Worm (Caenorhabditis elegans) whole organism, young adult: Measurements from ENCODE around the gene ztf-9.

ENCODE experiments used
- K12H6.12 ChIP-seq: fragments of 200-800 bp; sonication (Bioruptor generic); optimal IDR thresholded peaks from 2 replicates; lab custom pipeline; 2018; ENCODE audit warnings: mild to moderate bottlenecking, missing genetic modification characterization, missing compliant biosample characterization
- atf-7 ChIP-seq: sonication (generic microtip); optimal IDR thresholded peaks from 2 replicates; lab custom pipeline; 2017; ENCODE audit warnings: mild to moderate bottlenecking, missing genetic modification characterization, missing compliant biosample characterization
- hrde-1 ChIP-seq: sonication (generic microtip); optimal IDR thresholded peaks from 2 replicates; lab custom pipeline; 2016; ENCODE audit warnings: missing genetic modification characterization, mild to moderate bottlenecking, missing compliant biosample characterization, moderate library complexity, missing genotype, missing genetic modification reagents, borderline replicate concordance
- lag-1 ChIP-seq: fragments of 200-800 bp; sonication (Bioruptor generic); IDR thresholded peaks from 2 replicates; pipeline ENCODE4 v1.3.6; 2022; ENCODE audit warnings: missing genetic modification reagents, missing genetic modification characterization, missing compliant biosample characterization
- lin-40 ChIP-seq: sonication (generic microtip); optimal IDR thresholded peaks from 2 replicates; lab custom pipeline; 2016; ENCODE audit warnings: missing genetic modification characterization, mild to moderate bottlenecking, missing compliant biosample characterization, missing genotype, missing genetic modification reagents
- madf-8 ChIP-seq: fragments of 200-800 bp; sonication (Bioruptor generic); conservative IDR thresholded peaks from 2 replicates; pipeline ENCODE4 v1.3.6; 2022; ENCODE audit warnings: missing genetic modification reagents, missing genetic modification characterization, missing compliant biosample characterization
- sdz-38 ChIP-seq: sonication (generic microtip); optimal IDR thresholded peaks from 2 replicates; lab custom pipeline; 2016; ENCODE audit warnings: missing genotype, missing genetic modification characterization, missing compliant biosample characterization
- snpc-4 ChIP-seq, 5 experiments: fragments of 150-350 bp in 1 of 5; sonication (generic microtip) in 4 of 5; optimal IDR thresholded peaks; 2 replicates each; lab custom pipeline; 2014 to 2018; ENCODE audit warnings: missing genetic modification characterization in 5 of 5, missing biosample characterization in 3 of 5, antibody characterized with exemption in 2 of 5, mild to moderate bottlenecking in 2 of 5, missing compliant biosample characterization in 2 of 5, missing genotype in 2 of 5, moderate library complexity in 2 of 5, missing genetic modification reagents in 1 of 5
- zim-3 ChIP-seq: sonication (generic microtip); optimal IDR thresholded peaks from 2 replicates; lab custom pipeline; 2017; ENCODE audit warnings: mild to moderate bottlenecking, missing genetic modification characterization, moderate library complexity, missing compliant biosample characterization

DNA sequence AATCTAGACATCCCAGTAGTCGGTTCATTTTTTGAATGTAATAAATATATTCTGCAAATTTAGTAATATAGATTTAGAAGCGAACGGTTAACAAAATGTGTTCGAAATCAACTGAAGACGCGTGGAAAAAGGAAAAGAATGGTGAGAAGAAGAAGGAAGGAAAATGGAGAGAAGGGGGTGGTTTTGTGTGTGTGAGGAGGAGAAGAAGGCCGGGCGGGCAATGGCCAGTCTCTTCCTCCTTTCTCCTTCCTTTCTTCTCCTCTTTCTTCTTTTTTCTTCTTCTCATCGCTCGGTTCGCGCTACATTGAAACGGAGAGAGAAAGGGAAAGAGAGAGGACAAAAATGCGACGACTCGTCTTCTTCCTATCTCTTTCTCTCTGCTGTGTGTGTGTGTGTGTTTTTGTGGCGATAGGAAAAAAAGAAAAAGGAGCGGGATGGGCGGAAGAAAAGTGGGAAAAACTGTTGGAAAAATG, at the start of gene ztf-9:
- TF ChIP-seq zim-3, result no peak
- TF ChIP-seq lag-1 (GFP tag; lab: Robert Waterston, UW), result no peak
- TF ChIP-seq madf-8 (GFP tag; lab: Robert Waterston, UW), result no peak
- TF ChIP-seq atf-7 (tag; lab: Kevin White, UChicago), result no peak
- TF ChIP-seq sdz-38 (tag; lab: Kevin White, UChicago), result no peak
- peak; percentile 26 for TF ChIP-seq K12H6.12 (tag; lab: Kevin White, UChicago)
- no peak for TF ChIP-seq snpc-4 (GFP tag; optimal IDR thresholded peaks at IDR 0.05; lab: Kevin White, UChicago)
- peak in 1 of 4 experiments; percentile 1 for TF ChIP-seq snpc-4 (tag; optimal IDR thresholded peaks at IDR 0.05; lab: Kevin White, UChicago)
- peak; percentile 42 for TF ChIP-seq lin-40 (tag; lab: Kevin White, UChicago)
- TF ChIP-seq hrde-1 (tag; lab: Kevin White, UChicago), result no peak
